Worm (Caenorhabditis elegans) whole organism, late embryonic: Measurements from ENCODE around the gene Y69E1A.8.

ENCODE experiments used
- ceh-14 ChIP-seq: sonication (generic microtip); optimal IDR thresholded peaks from 2 replicates; lab custom pipeline; 2016; ENCODE audit warnings: missing genotype, missing genetic modification characterization, missing compliant biosample characterization
- ceh-18 ChIP-seq: sonication (generic microtip); optimal IDR thresholded peaks from 2 replicates; lab custom pipeline; 2016; ENCODE audit warnings: missing genetic modification characterization, missing compliant biosample characterization
- che-1 ChIP-seq: sonication (generic microtip); optimal IDR thresholded peaks from 2 replicates; lab custom pipeline; 2016; ENCODE audit warnings: mild to moderate bottlenecking, missing genetic modification characterization, missing compliant biosample characterization
- ets-4 ChIP-seq: sonication (generic microtip); optimal IDR thresholded peaks from 2 replicates; lab custom pipeline; 2016; ENCODE audit warnings: missing genetic modification characterization, missing compliant biosample characterization
- eyg-1 ChIP-seq: sonication (generic microtip); optimal IDR thresholded peaks from 2 replicates; lab custom pipeline; 2016; ENCODE audit warnings: missing genotype, missing genetic modification characterization, missing compliant biosample characterization
- pha-4 ChIP-seq: fragments of 150-350 bp; optimal IDR thresholded peaks from 2 replicates; lab custom pipeline; 2018; ENCODE audit warnings: missing biosample characterization, missing genetic modification reagents, missing genetic modification characterization

DNA sequence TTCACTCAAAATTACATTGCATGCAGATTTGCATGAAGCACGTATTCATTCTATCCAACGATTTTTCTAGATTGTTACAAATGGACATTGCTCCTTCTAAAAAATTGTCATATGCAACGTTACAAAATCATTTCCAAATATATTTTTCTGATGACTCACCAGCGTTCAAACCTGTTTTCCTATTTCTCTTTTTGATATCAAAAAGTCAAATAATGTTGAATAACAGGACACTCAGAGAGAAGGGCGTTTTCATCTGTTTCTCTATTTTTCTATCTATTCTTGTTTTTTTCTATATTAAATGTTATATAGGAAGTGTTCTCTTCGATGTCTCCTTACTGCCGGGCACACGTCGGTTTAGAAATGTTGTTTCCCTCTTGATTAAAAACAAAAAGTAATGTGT, 40.5 kb downstream of the Y69E1A.8 start:
- TF ChIP-seq ets-4 (tag; lab: Kevin White, UChicago) = no peak
- no peak for TF ChIP-seq pha-4 (tag; lab: Kevin White, UChicago)
- TF ChIP-seq ceh-14 (tag; lab: Kevin White, UChicago) = no peak
- no peak for TF ChIP-seq ceh-18 (tag; lab: Kevin White, UChicago)
- no peak for TF ChIP-seq che-1 (tag; lab: Kevin White, UChicago)
- no peak for TF ChIP-seq eyg-1 (tag; lab: Kevin White, UChicago)
